Worm (Caenorhabditis elegans) whole organism, midembryonic: ENCODE data around the gene dpy-23.

Experiments used
- T22C8.4 ChIP-seq: fragments of 200-800 bp; sonication (Bioruptor generic); IDR thresholded peaks from 2 replicates; pipeline ENCODE4 v1.3.6; 2022; ENCODE audit warnings: missing genetic modification characterization, missing compliant biosample characterization
- cog-1 ChIP-seq: sonication (generic microtip); optimal IDR thresholded peaks from 2 replicates; lab custom pipeline; 2016; ENCODE audit warnings: missing genetic modification characterization, missing compliant biosample characterization
- flt-1 ChIP-seq: fragments of 200-800 bp; sonication (Bioruptor generic); IDR thresholded peaks from 2 replicates; pipeline ENCODE4 v1.3.6; 2022; ENCODE audit warnings: missing genetic modification characterization, missing compliant biosample characterization
- klf-2 ChIP-seq: fragments of 200-800 bp; sonication (Bioruptor generic); conservative IDR thresholded peaks from 2 replicates; pipeline ENCODE4 v1.3.6; 2022; ENCODE audit warnings: missing genetic modification reagents, missing genetic modification characterization, missing compliant biosample characterization
- med-1 ChIP-seq: sonication (generic microtip); optimal IDR thresholded peaks from 2 replicates; lab custom pipeline; 2017; ENCODE audit warnings: missing genetic modification characterization, mild to moderate bottlenecking, missing compliant biosample characterization, antibody characterized with exemption, missing genetic modification reagents; ENCODE audit not compliant: insufficient read depth
- ref-1 ChIP-seq: fragments of 200-800 bp; sonication (Bioruptor generic); conservative IDR thresholded peaks from 2 replicates; pipeline ENCODE4 v1.3.6; 2022; ENCODE audit warnings: missing genetic modification reagents, missing genetic modification characterization, missing compliant biosample characterization
- tab-1 ChIP-seq: fragments of 200-800 bp; sonication (Bioruptor generic); IDR thresholded peaks from 2 replicates; pipeline ENCODE4 v1.3.6; 2022; ENCODE audit warnings: missing genetic modification characterization, missing compliant biosample characterization
- ztf-23 ChIP-seq: fragments of 200-800 bp; sonication (Bioruptor generic); IDR thresholded peaks from 2 replicates; pipeline ENCODE4 v1.3.6; 2022; ENCODE audit warnings: missing genetic modification reagents, missing genetic modification characterization, missing compliant biosample characterization
- ztf-29 ChIP-seq: fragments of 200-800 bp; sonication (Bioruptor generic); IDR thresholded peaks from 2 replicates; pipeline ENCODE4 v1.3.6; 2022; ENCODE audit warnings: missing genetic modification reagents, missing genetic modification characterization, missing compliant biosample characterization

The dpy-23 gene

ce11 chrX:4427387-4427786, 38.2 kb downstream of the dpy-23 start:
- TF ChIP-seq ref-1 (GFP tag; lab: Robert Waterston, UW) (no peak), flt-1 (GFP tag; lab: Robert Waterston, UW) (no peak)

DNA sequence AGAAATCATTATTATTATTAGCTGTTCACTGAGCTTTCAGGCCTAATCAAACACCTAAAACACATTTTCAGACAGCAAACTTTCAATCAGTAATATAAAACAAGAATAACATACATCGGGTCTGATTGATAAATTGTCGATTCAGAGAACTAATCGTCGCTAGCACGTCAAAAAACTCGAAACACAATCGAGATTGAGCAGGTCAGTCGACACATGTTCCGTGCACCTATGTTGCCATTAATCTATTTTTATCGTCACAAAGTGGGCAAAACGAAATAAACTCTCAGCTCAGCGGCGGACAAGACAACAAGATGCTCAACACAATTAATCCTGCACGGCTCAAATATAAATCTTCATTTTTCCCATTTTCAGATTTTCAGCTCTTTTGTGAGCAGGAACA, 40.2 kb downstream of the dpy-23 start:
- TF ChIP-seq klf-2 (GFP tag; lab: Robert Waterston, UW): no peak

- TF ChIP-seq med-1: no peak
- no peak for TF ChIP-seq T22C8.4 (GFP tag; lab: Robert Waterston, UW)
- TF ChIP-seq ztf-29 (GFP tag; lab: Robert Waterston, UW): no peak
- TF ChIP-seq tab-1: no peak
- no peak for TF ChIP-seq klf-2 (GFP tag; lab: Robert Waterston, UW)
- no peak for TF ChIP-seq flt-1 (GFP tag; lab: Robert Waterston, UW)
- no peak for TF ChIP-seq ref-1 (GFP tag; lab: Robert Waterston, UW)
- no peak for TF ChIP-seq cog-1
- no peak for TF ChIP-seq ztf-23 (GFP tag; lab: Robert Waterston, UW)
Observed at ce11 chrX:4434577-4434976, 45.4 kb downstream of the dpy-23 start.

DNA sequence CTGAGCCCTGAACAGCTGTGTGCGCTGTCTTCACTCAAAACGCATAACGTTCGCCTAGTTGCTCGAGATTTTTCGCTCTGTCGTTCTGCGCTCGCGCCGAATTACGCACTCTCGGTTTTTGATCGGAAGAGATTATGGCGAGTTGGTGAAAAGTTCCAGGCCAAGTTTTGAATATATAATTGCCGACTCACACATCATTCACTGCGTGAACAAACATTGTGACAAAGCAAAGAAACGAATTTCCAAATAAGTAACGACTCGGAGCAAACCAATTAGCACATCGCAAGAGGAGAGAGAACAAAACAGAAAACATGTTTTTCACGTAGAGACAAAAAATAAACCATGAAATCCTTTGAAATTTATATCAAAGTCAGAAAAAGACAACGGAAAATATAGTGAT, 46.2 kb downstream of the dpy-23 start:
- TF ChIP-seq ref-1 (GFP tag; lab: Robert Waterston, UW): no peak
- TF ChIP-seq ztf-29 (GFP tag; lab: Robert Waterston, UW): no peak
- TF ChIP-seq cog-1: no peak
- TF ChIP-seq ztf-23 (GFP tag; lab: Robert Waterston, UW): no peak
- TF ChIP-seq klf-2 (GFP tag; lab: Robert Waterston, UW): no peak
- no peak for TF ChIP-seq flt-1 (GFP tag; lab: Robert Waterston, UW)
- TF ChIP-seq T22C8.4 (GFP tag; lab: Robert Waterston, UW): no peak
- TF ChIP-seq tab-1: no peak
- TF ChIP-seq med-1: no peak

DNA sequence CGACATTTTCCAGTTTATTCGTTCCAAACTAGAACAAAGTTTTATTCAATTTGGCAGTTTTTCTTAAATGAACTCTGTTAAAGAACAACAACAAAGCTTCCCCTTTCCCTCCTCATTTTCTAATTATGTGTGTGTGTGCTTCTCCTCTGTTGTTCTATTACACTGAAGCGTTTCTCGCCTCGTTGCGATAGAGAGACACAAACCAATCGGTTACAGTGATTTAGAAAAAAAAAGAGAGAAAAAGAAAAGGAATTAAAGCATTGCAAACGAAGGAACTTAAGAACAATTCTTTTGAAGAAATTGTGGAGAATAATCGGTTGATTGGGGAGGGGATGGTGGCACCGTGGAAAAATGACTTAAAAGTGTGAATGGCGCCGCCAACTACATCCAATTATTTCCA, 48.4 kb downstream of the dpy-23 start, which contains the start of gene cest-26:
TSS of gene cest-26 (minus strand) at position 101 of the 400 bp plus-strand sequence.
- no peak for TF ChIP-seq flt-1 (GFP tag; lab: Robert Waterston, UW)
- TF ChIP-seq T22C8.4 (GFP tag; lab: Robert Waterston, UW): no peak
- TF ChIP-seq tab-1: no peak
- no peak for TF ChIP-seq med-1
- no peak for TF ChIP-seq ref-1 (GFP tag; lab: Robert Waterston, UW)
- no peak for TF ChIP-seq ztf-29 (GFP tag; lab: Robert Waterston, UW)
- no peak for TF ChIP-seq ztf-23 (GFP tag; lab: Robert Waterston, UW)
- no peak for TF ChIP-seq klf-2 (GFP tag; lab: Robert Waterston, UW)
- no peak for TF ChIP-seq cog-1

DNA sequence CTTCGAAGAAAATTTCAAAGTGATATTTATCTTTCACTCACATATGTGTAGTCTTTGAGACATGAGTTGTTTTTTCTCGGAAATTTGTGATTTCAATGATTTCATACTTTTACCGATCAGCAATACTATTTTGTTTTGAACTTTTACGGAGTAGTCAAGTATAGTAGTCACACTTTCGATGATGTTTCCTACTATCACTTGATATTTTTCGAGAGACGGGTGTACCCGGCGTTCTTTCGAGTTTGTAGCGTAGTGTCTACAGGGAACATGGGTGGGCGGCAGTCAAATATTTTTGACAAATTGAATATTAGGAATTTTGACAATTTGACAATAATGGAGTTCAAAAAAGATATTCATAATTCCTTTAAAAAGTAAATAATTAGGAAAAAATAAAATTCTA, 49.7 kb downstream of the dpy-23 start:
- no peak for TF ChIP-seq cog-1

DNA sequence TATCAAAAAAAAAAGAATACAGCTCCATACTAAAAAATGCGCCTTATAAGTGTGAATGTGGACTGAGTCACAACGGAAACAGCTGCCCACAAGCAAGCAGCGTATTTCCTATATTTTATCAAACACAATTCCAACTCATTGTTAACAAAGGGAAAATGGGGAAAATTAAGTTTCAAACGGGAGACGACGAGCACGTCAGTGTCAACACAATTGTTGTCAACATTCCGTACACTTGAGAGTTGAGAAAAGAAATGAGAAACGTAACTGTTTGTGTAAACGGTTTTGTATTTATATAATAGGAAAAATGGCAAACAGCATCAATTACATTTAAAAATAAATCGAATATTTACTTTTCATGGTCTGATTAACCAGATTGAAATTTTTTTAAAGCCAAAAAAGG, 50.5 kb downstream of the dpy-23 start:
- TF ChIP-seq T22C8.4 (GFP tag; lab: Robert Waterston, UW) (no peak), ztf-23 (GFP tag; lab: Robert Waterston, UW) (no peak), tab-1 (no peak)

DNA sequence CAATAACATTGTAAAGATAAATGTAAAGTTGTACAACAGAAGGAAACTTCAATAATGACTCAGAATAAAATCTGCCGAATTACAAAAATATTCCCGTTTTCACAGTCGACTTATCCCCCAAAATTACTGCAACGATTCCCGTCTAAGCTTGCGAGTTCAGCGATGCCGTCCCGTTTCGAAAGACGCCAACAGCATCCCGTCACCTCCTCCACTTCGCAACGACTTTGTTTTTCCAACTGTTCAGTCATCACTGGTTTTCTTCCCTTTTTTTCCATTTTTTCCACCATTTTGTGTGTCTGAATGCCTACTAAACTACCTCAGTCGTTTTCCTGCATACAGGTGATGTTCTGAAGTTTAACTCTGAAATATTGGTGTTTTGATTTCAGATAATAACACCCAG, 51.5 kb downstream of the dpy-23 start, which contains the start of gene F15A8.1:
TSS of gene F15A8.1 (plus strand) at position 301 of the 400 bp plus-strand sequence.
- TF ChIP-seq klf-2 (GFP tag; lab: Robert Waterston, UW): no peak
- no peak for TF ChIP-seq med-1
- no peak for TF ChIP-seq ref-1 (GFP tag; lab: Robert Waterston, UW)
- TF ChIP-seq ztf-29 (GFP tag; lab: Robert Waterston, UW): no peak
- no peak for TF ChIP-seq tab-1
- no peak for TF ChIP-seq flt-1 (GFP tag; lab: Robert Waterston, UW)
- TF ChIP-seq ztf-23 (GFP tag; lab: Robert Waterston, UW): no peak
- no peak for TF ChIP-seq cog-1
- no peak for TF ChIP-seq T22C8.4 (GFP tag; lab: Robert Waterston, UW)
